Fruit fly (Drosophila melanogaster) whole organism, embryonic: Measurements from ENCODE around the gene Adat1.

Experiments used
- ATbp ChIP-seq: fragments of 200-800 bp; sonication (Bioruptor generic); optimal IDR thresholded peaks from 2 replicates; lab custom pipeline; 2017; ENCODE audit warnings: missing biosample characterization, mild to moderate bottlenecking, missing genetic modification characterization, missing genetic modification reagents
- Asciz ChIP-seq: fragments of 200-800 bp; sonication (Bioruptor generic); optimal IDR thresholded peaks from 2 replicates; lab custom pipeline; 2017; ENCODE audit warnings: missing biosample characterization, mild to moderate bottlenecking, missing genetic modification characterization, missing genetic modification reagents
- Awh ChIP-seq: fragments of 200-800 bp; sonication (Bioruptor generic); IDR thresholded peaks from 2 replicates; pipeline ENCODE4, ENCODE4 v1.3.6; 2022; ENCODE audit warnings: missing biosample characterization, missing genetic modification characterization
- CG1024 ChIP-seq: fragments of 200-800 bp; sonication (Bioruptor generic); IDR thresholded peaks from 2 replicates; pipeline ENCODE4 v1.3.6; 2022; ENCODE audit warnings: missing biosample characterization, missing genetic modification characterization
- CG10959 ChIP-seq: fragments of 200-800 bp; sonication (Bioruptor generic); IDR thresholded peaks from 2 replicates; pipeline ENCODE4 v1.3.6; 2022; ENCODE audit warnings: missing biosample characterization, missing genetic modification characterization
- CG10979 ChIP-seq: fragments of 200-800 bp; sonication (Bioruptor generic); optimal IDR thresholded peaks from 2 replicates; lab custom pipeline; 2018; ENCODE audit warnings: missing biosample characterization, mild to moderate bottlenecking, missing genetic modification characterization, moderate library complexity
- CG12219 ChIP-seq: fragments of 200-800 bp; sonication (Bioruptor generic); optimal IDR thresholded peaks from 3 replicates; lab custom pipeline; 2018; ENCODE audit warnings: missing biosample characterization, mild to moderate bottlenecking, missing genetic modification characterization
- CG12236 ChIP-seq: fragments of 200-800 bp; sonication (Bioruptor generic); optimal IDR thresholded peaks from 2 replicates; lab custom pipeline; 2016; ENCODE audit warnings: missing biosample characterization, missing genetic modification characterization
- CG16863 ChIP-seq: fragments of 200-800 bp; sonication (Bioruptor generic); optimal IDR thresholded peaks from 3 replicates; lab custom pipeline; 2016; ENCODE audit warnings: missing biosample characterization, missing genetic modification characterization
- CG17328 ChIP-seq: fragments of 200-800 bp; sonication (Bioruptor generic); IDR thresholded peaks from 2 replicates; pipeline ENCODE4 v1.3.6; 2022; ENCODE audit warnings: missing biosample characterization, missing genetic modification characterization
- CG17829 ChIP-seq: fragments of 200-800 bp; optimal IDR thresholded peaks from 2 replicates; lab custom pipeline; 2019; ENCODE audit warnings: missing biosample characterization, mild to moderate bottlenecking, missing genetic modification characterization, moderate library complexity
- CG32532 ChIP-seq: fragments of 200-800 bp; sonication (Bioruptor generic); IDR thresholded peaks from 2 replicates; pipeline ENCODE4 v1.3.6; 2022; ENCODE audit warnings: missing biosample characterization, missing genetic modification characterization
- CG33213 ChIP-seq: fragments of 200-800 bp; sonication (Bioruptor generic); optimal IDR thresholded peaks from 3 replicates; lab custom pipeline; 2016; ENCODE audit warnings: missing biosample characterization, missing genetic modification characterization
- CG3726 ChIP-seq: fragments of 200-800 bp; sonication (Bioruptor generic); IDR thresholded peaks from 3 replicates; pipeline ENCODE4, ENCODE4 v1.3.6; 2022; ENCODE audit warnings: missing biosample characterization, missing genetic modification characterization
- CG4282 ChIP-seq: fragments of 200-800 bp; sonication (Bioruptor generic); optimal IDR thresholded peaks from 2 replicates; lab custom pipeline; 2016; ENCODE audit warnings: missing biosample characterization, missing genetic modification characterization
- CG4404 ChIP-seq: fragments of 200-800 bp; sonication (Bioruptor generic); IDR thresholded peaks from 2 replicates; pipeline ENCODE4 v1.3.6; 2022; ENCODE audit warnings: missing biosample characterization, missing genetic modification characterization
- CG4617 ChIP-seq: fragments of 200-800 bp; sonication (Bioruptor generic); optimal IDR thresholded peaks from 3 replicates; lab custom pipeline; 2016; ENCODE audit warnings: missing biosample characterization, missing genetic modification characterization, borderline replicate concordance
- CG4854 ChIP-seq: fragments of 200-800 bp; sonication (Bioruptor generic); optimal IDR thresholded peaks from 2 replicates; lab custom pipeline; 2016; ENCODE audit warnings: missing biosample characterization, missing genetic modification characterization, inconsistent platforms
- CG6272 ChIP-seq: fragments of 200-800 bp; sonication (Bioruptor generic); IDR thresholded peaks from 2 replicates; pipeline ENCODE4 v1.3.6; 2022; ENCODE audit warnings: missing biosample characterization, missing genetic modification characterization
- CG8281 ChIP-seq: fragments of 200-800 bp; sonication (Bioruptor generic); optimal IDR thresholded peaks from 2 replicates; lab custom pipeline; 2018; ENCODE audit warnings: missing biosample characterization, mild to moderate bottlenecking, missing genetic modification characterization, moderate library complexity
- CoRest ChIP-seq: fragments of 200-800 bp; sonication (Bioruptor generic); optimal IDR thresholded peaks from 3 replicates; lab custom pipeline; 2018; ENCODE audit warnings: missing biosample characterization, mild to moderate bottlenecking, missing genetic modification characterization, moderate library complexity
- Dbx ChIP-seq: fragments of 200-800 bp; sonication (Bioruptor generic); IDR thresholded peaks from 3 replicates; pipeline ENCODE4 v1.3.6; 2022; ENCODE audit warnings: missing biosample characterization, missing genetic modification characterization
- Dfd ChIP-seq, 2 experiments: fragments of >200 bp; optimal IDR thresholded peaks; 2 replicates each; lab custom pipeline; 2017; ENCODE audit warnings: missing biosample characterization in 2 of 2, missing genetic modification characterization in 2 of 2
- Doc3 ChIP-seq: fragments of 200-800 bp; sonication (Bioruptor generic); IDR thresholded peaks from 3 replicates; pipeline ENCODE4 v1.3.6; 2022; ENCODE audit warnings: missing biosample characterization, missing genetic modification characterization; ENCODE audit not compliant: partially characterized antibody
- Fer3 ChIP-seq: fragments of 200-800 bp; sonication (Bioruptor generic); optimal IDR thresholded peaks from 2 replicates; lab custom pipeline; 2018; ENCODE audit warnings: missing biosample characterization, mild to moderate bottlenecking, missing genetic modification characterization, moderate library complexity
- HLH3B ChIP-seq: fragments of 200-800 bp; sonication (Bioruptor generic); IDR thresholded peaks from 2 replicates; pipeline ENCODE4 v1.3.6; 2022; ENCODE audit warnings: missing biosample characterization, missing genetic modification characterization
- HLH4C ChIP-seq: fragments of 200-800 bp; sonication (Bioruptor generic); IDR thresholded peaks from 3 replicates; pipeline ENCODE4 v1.3.6; 2022; ENCODE audit warnings: missing biosample characterization, missing genetic modification characterization; ENCODE audit not compliant: partially characterized antibody
- Hand ChIP-seq: fragments of 200-800 bp; sonication (Bioruptor generic); optimal IDR thresholded peaks from 2 replicates; lab custom pipeline; 2017; ENCODE audit warnings: mild to moderate bottlenecking, missing biosample characterization, missing genetic modification reagents, missing genetic modification characterization
- Hr3 ChIP-seq: fragments of 200-800 bp; sonication (Bioruptor generic); optimal IDR thresholded peaks from 3 replicates; lab custom pipeline; 2016; ENCODE audit warnings: missing biosample characterization, missing genetic modification characterization
- Lpt ChIP-seq: fragments of >200 bp; optimal IDR thresholded peaks from 2 replicates; lab custom pipeline; 2018; ENCODE audit warnings: missing biosample characterization, missing genetic modification characterization
- NFAT ChIP-seq: fragments of 200-800 bp; sonication (Bioruptor generic); IDR thresholded peaks from 2 replicates; pipeline ENCODE4 v1.3.6; 2022; ENCODE audit warnings: missing biosample characterization, missing genetic modification characterization
- Scr ChIP-seq: fragments of 200-800 bp; sonication (Bioruptor generic); IDR thresholded peaks from 2 replicates; pipeline ENCODE4 v1.3.6; 2022; ENCODE audit warnings: missing biosample characterization, missing genetic modification characterization; ENCODE audit not compliant: partially characterized antibody
- Sox100B ChIP-seq: fragments of 200-800 bp; sonication (Bioruptor generic); optimal IDR thresholded peaks from 3 replicates; lab custom pipeline; 2018; ENCODE audit warnings: missing biosample characterization, mild to moderate bottlenecking, missing genetic modification characterization
- Spps ChIP-seq: fragments of 200-800 bp; sonication (Bioruptor generic); optimal IDR thresholded peaks from 2 replicates; lab custom pipeline; 2018; ENCODE audit warnings: missing biosample characterization, mild to moderate bottlenecking, missing genetic modification characterization
- ase ChIP-seq: fragments of 200-800 bp; sonication (Bioruptor generic); IDR thresholded peaks from 3 replicates; pipeline ENCODE4 v1.3.6; 2022; ENCODE audit warnings: missing biosample characterization, missing genetic modification characterization
- br ChIP-seq: fragments of >200 bp; optimal IDR thresholded peaks from 2 replicates; lab custom pipeline; 2017
- cg ChIP-seq: fragments of 200-800 bp; sonication (Bioruptor generic); optimal IDR thresholded peaks from 3 replicates; lab custom pipeline; 2019; ENCODE audit warnings: missing biosample characterization, mild to moderate bottlenecking, missing genetic modification characterization, moderate library complexity
- corto ChIP-seq: fragments of 200-800 bp; sonication (Bioruptor generic); optimal IDR thresholded peaks from 2 replicates; lab custom pipeline; 2016; ENCODE audit warnings: missing biosample characterization, mild to moderate bottlenecking, missing genetic modification characterization, moderate library complexity
- dati ChIP-seq: fragments of 200-800 bp; sonication (Bioruptor generic); IDR thresholded peaks from 2 replicates; pipeline ENCODE4 v1.3.6; 2022; ENCODE audit warnings: missing biosample characterization, missing genetic modification characterization
- disco-r ChIP-seq: fragments of 200-800 bp; sonication (Bioruptor generic); optimal IDR thresholded peaks from 2 replicates; lab custom pipeline; 2016; ENCODE audit warnings: missing biosample characterization, missing genetic modification characterization
- ftz-f1 ChIP-seq: fragments of 200-800 bp; sonication (Bioruptor generic); optimal IDR thresholded peaks from 2 replicates; lab custom pipeline; 2016; ENCODE audit warnings: missing biosample characterization, missing genetic modification characterization
- jing ChIP-seq: fragments of 200-800 bp; sonication (Bioruptor generic); optimal IDR thresholded peaks from 2 replicates; lab custom pipeline; 2018; ENCODE audit warnings: missing biosample characterization, mild to moderate bottlenecking, missing genetic modification characterization
- lov ChIP-seq, 2 experiments: fragments of 200-800 bp in 1 of 2; fragments of >200 bp in 1 of 2; sonication (Bioruptor generic) in 1 of 2; IDR thresholded peaks in 1 of 2; optimal IDR thresholded peaks in 1 of 2; 2 replicates in 1 of 2; 3 replicates in 1 of 2; pipeline versions ENCODE4 v1.3.6 to Lab custom; 2017 to 2022; ENCODE audit warnings: missing biosample characterization in 1 of 2, missing genetic modification characterization in 1 of 2
- onecut ChIP-seq: fragments of 200-800 bp; sonication (Bioruptor generic); IDR thresholded peaks from 2 replicates; pipeline ENCODE4 v1.3.6; 2022; ENCODE audit warnings: missing biosample characterization, missing genetic modification characterization
- pan ChIP-seq, 4 experiments: fragments of >200 bp in 3 of 4; fragments of 200-800 bp in 1 of 4; sonication (Bioruptor generic) in 1 of 4; optimal IDR thresholded peaks in 3 of 4; IDR thresholded peaks in 1 of 4; 2 replicates each; pipeline versions ENCODE4 v1.3.6 to Lab custom; 2017 to 2022; ENCODE audit warnings: missing biosample characterization in 2 of 4, missing genetic modification characterization in 2 of 4, mixed read lengths in 1 of 4
- pb ChIP-seq: fragments of 200-800 bp; sonication (Bioruptor generic); optimal IDR thresholded peaks from 3 replicates; lab custom pipeline; 2016; ENCODE audit warnings: missing biosample characterization, missing genetic modification characterization
- scrt ChIP-seq: fragments of 200-800 bp; sonication (Bioruptor generic); optimal IDR thresholded peaks from 2 replicates; lab custom pipeline; 2018; ENCODE audit warnings: missing biosample characterization, mild to moderate bottlenecking, missing genetic modification characterization, moderate library complexity
- tll ChIP-seq, 2 experiments: fragments of 200-800 bp in 1 of 2; fragments of >200 bp in 1 of 2; sonication (Bioruptor generic) in 1 of 2; optimal IDR thresholded peaks; 2 replicates each; lab custom pipeline; 2017 to 2019; ENCODE audit warnings: missing biosample characterization in 2 of 2, missing genetic modification characterization in 2 of 2, mild to moderate bottlenecking in 1 of 2, moderate library complexity in 1 of 2
- twi ChIP-seq: fragments of 200-800 bp; optimal IDR thresholded peaks from 2 replicates; lab custom pipeline; 2019; ENCODE audit warnings: missing biosample characterization, mild to moderate bottlenecking, missing genetic modification characterization, moderate library complexity
- wdn ChIP-seq: fragments of 200-800 bp; sonication (Bioruptor generic); IDR thresholded peaks from 2 replicates; pipeline ENCODE4 v1.3.6; 2022; ENCODE audit warnings: missing biosample characterization, missing genetic modification characterization

The Adat1 gene

DNA sequence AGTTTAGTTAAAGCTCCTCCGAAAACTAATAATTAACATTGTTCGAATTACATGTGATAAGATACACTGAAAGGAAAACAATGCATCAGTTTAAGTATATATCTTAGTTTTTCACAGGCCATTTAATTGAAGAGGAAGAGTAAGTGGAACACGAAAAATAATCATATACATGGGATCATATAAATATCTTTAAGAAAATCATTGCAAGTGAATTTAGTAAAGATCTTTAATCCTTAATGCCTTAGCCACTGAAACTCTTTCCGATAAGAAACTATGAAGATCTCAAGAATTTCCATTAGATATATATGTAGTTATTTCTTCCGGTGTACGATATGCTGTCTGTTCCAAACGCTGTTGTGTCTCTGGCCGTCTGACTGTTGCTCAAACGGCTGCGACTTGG lies 32.6 kb downstream of the Adat1 start (continued):
- TF ChIP-seq HLH3B (GFP tag; lab: Robert Waterston, UW) (peak; percentile 19; the same call in 1 of the 2 replicates), dati (GFP tag; lab: Robert Waterston, UW) (no peak), CG4404 (GFP tag; lab: Robert Waterston, UW) (no peak), cg (GFP tag; lab: Kevin White, UChicago) (no peak), scrt (GFP tag; lab: Kevin White, UChicago) (peak; percentile 13), CG33213 (peak; percentile 21), CG16863 (peak; percentile 8), Hr3 (GFP tag; lab: Kevin White, UChicago) (peak; percentile 51), corto (GFP tag; lab: Kevin White, UChicago) (no peak), CG12219 (no peak), CG6272 (GFP tag; lab: Robert Waterston, UW) (no peak), pan (optimal IDR thresholded peaks at IDR 0.05; lab: Kevin White, UChicago) (no peak), pan (GFP tag; optimal IDR thresholded peaks at IDR 0.05 in 1 of 2, IDR thresholded peaks at IDR 0.05 in 1 of 2) (peak in 1 of 2 experiments; percentile 47), CG10959 (no peak), tll (GFP tag; optimal IDR thresholded peaks at IDR 0.05; lab: Kevin White, UChicago) (no peak), Doc3 (GFP tag; lab: Robert Waterston, UW) (no peak), CG1024 (GFP tag; lab: Robert Waterston, UW) (no peak; the same call in 1 of the 2 replicates), ase (GFP tag; lab: Robert Waterston, UW) (no peak), CG12236 (GFP tag; lab: Kevin White, UChicago) (peak; percentile 13), Dfd (GFP tag; optimal IDR thresholded peaks at IDR 0.05; lab: Kevin White, UChicago) (no peak), CG3726 (GFP tag; lab: Robert Waterston, UW) (no peak), wdn (GFP tag; lab: Robert Waterston, UW) (no peak), NFAT (no peak), HLH4C (GFP tag; lab: Robert Waterston, UW) (no peak), ATbp (GFP tag; lab: Kevin White, UChicago) (peak; percentile 58), Lpt (GFP tag; lab: Kevin White, UChicago) (no peak), CG8281 (tag; lab: Kevin White, UChicago) (no peak), pb (GFP tag; lab: Kevin White, UChicago) (no peak), CoRest (peak; percentile 82), CG4617 (GFP tag; lab: Kevin White, UChicago) (no peak), twi (no peak), CG4854 (GFP tag; lab: Kevin White, UChicago) (peak; percentile 43), jing (peak; percentile 41), Scr (GFP tag; lab: Robert Waterston, UW) (no peak), Hand (GFP tag; lab: Kevin White, UChicago) (peak; percentile 28), CG32532 (GFP tag; lab: Robert Waterston, UW) (peak; percentile 48), lov (optimal IDR thresholded peaks at IDR 0.05; lab: Kevin White, UChicago) (no peak), lov (GFP tag; IDR thresholded peaks at IDR 0.05; lab: Robert Waterston, UW) (no peak), ftz-f1 (no peak), CG17328 (GFP tag; lab: Robert Waterston, UW) (0 out of 2 replicates have a peak, but pooled peaks have one; percentile 19), Fer3 (tag; lab: Kevin White, UChicago) (peak; percentile 38), disco-r (GFP tag; lab: Kevin White, UChicago) (no peak), CG10979 (peak; percentile 67), Awh (GFP tag; lab: Robert Waterston, UW) (peak; percentile 40; the same call in 1 of the 2 replicates), Asciz (peak; percentile 41), Spps (tag; lab: Kevin White, UChicago) (no peak), Dbx (GFP tag; lab: Robert Waterston, UW) (no peak; the same call in 2 of the 3 replicates), br (no peak), CG17829 (tag; lab: Kevin White, UChicago) (peak; percentile 35), Sox100B (GFP tag; lab: Kevin White, UChicago) (peak; percentile 68), CG4282 (GFP tag; lab: Kevin White, UChicago) (no peak), onecut (GFP tag; lab: Robert Waterston, UW) (peak; percentile 24; the same call in 1 of the 2 replicates)
